Worm (Caenorhabditis elegans): ENCODE measurements around the gene srsx-40.
"Not testable (repeated sequence)": the region's sequence is repeated elsewhere in the genome, so short reads cannot be mapped to it uniquely, and the experiment has no call there.

Gene srsx-40

ce11 chrV:7703536-7703935 is at the start of gene srsx-40:
TSS of gene srsx-40 (minus strand) at chrV:7703636.
- not testable (repeated sequence) for TF ChIP-seq unc-62 (GFP tag; optimal IDR thresholded peaks at IDR 0.05)

- no peak for TF ChIP-seq unc-62 (GFP tag; optimal IDR thresholded peaks at IDR 0.05)
Measured at ce11 chrV:7749708-7750107, 46.3 kb upstream of the srsx-40 start.

ce11 chrV:7747987-7748607 is 44.7 kb upstream of the srsx-40 start:
- no peak for TF ChIP-seq unc-62 (GFP tag; optimal IDR thresholded peaks at IDR 0.05)

- TF ChIP-seq unc-62 (GFP tag; optimal IDR thresholded peaks at IDR 0.05): no peak
Measured at ce11 chrV:7747132-7747531, 43.7 kb upstream of the srsx-40 start.

- no peak for TF ChIP-seq unc-62 (GFP tag; optimal IDR thresholded peaks at IDR 0.05)
Measured at ce11 chrV:7745903-7746302, 42.5 kb upstream of the srsx-40 start.

- no peak for TF ChIP-seq unc-62 (GFP tag; optimal IDR thresholded peaks at IDR 0.05)
Measured at ce11 chrV:7745386-7745785, 42.0 kb upstream of the srsx-40 start.

ce11 chrV:7744068-7744467 is 40.6 kb upstream of the srsx-40 start:
- TF ChIP-seq unc-62 (GFP tag; optimal IDR thresholded peaks at IDR 0.05): no peak

ce11 chrV:7742485-7742959 is 39.1 kb upstream of the srsx-40 start, which contains the start of gene fbxl-5:
TSS of gene fbxl-5 (plus strand) at chrV:7742909.
- TF ChIP-seq unc-62 (GFP tag; optimal IDR thresholded peaks at IDR 0.05): no peak

ce11 chrV:7741918-7742317 is 38.5 kb upstream of the srsx-40 start:
- TF ChIP-seq unc-62 (GFP tag; optimal IDR thresholded peaks at IDR 0.05): no peak

- TF ChIP-seq unc-62 (GFP tag; optimal IDR thresholded peaks at IDR 0.05): no peak
Measured at ce11 chrV:7739949-7740348, 36.5 kb upstream of the srsx-40 start.

ce11 chrV:7737710-7738109 is 34.3 kb upstream of the srsx-40 start, which contains the start of gene srr-9:
TSS of gene srr-9 (plus strand) at chrV:7738010.
- no peak for TF ChIP-seq unc-62 (GFP tag; optimal IDR thresholded peaks at IDR 0.05)

- no peak for TF ChIP-seq unc-62 (GFP tag; optimal IDR thresholded peaks at IDR 0.05)
Measured at ce11 chrV:7735319-7735718, 31.9 kb upstream of the srsx-40 start, which contains the start of gene srr-10. TSS of gene srr-10 (plus strand) at chrV:7735619.

- TF ChIP-seq unc-62 (GFP tag; optimal IDR thresholded peaks at IDR 0.05): no peak
Measured at ce11 chrV:7734909-7735308, 31.5 kb upstream of the srsx-40 start, which contains the start of gene clic-1. TSS of gene clic-1 (minus strand) at chrV:7734911.

ce11 chrV:7733240-7733765 is 29.9 kb upstream of the srsx-40 start:
- no peak for TF ChIP-seq unc-62 (GFP tag; optimal IDR thresholded peaks at IDR 0.05)

ce11 chrV:7730488-7730887 is 27.1 kb upstream of the srsx-40 start:
- TF ChIP-seq unc-62 (GFP tag; optimal IDR thresholded peaks at IDR 0.05): no peak

ce11 chrV:7728679-7729027 is 25.2 kb upstream of the srsx-40 start, which contains the start of gene Y97E10C.1:
TSS of gene Y97E10C.1 (plus strand) at chrV:7728879.
- no peak for TF ChIP-seq unc-62 (GFP tag; optimal IDR thresholded peaks at IDR 0.05)

ce11 chrV:7728003-7728678 is 24.7 kb upstream of the srsx-40 start:
- no peak for TF ChIP-seq unc-62 (GFP tag; optimal IDR thresholded peaks at IDR 0.05)

Data from whole organism, dauer.